Worm (Caenorhabditis elegans): ENCODE measurements around the gene srx-67.

Gene srx-67

DNA sequence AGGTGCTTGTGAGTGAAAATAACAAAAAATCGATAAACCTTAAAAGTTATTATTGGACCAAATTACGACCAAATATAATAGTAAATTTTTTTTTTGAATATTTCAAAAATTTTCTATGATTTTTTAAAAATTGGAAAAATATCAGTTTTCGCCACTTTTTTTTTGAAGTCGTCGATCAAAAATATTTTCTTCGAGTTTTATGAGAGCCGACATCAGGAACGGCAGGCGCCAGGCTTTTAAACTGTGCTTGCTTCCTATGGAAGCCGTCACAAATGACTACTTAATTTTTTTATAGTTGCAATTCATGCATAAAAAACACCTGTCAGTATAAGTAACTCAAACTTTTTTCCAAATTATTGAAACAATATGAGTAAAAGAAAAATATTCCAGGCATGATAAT is 13.2 kb upstream of the srx-67 start:
- no peak for TF ChIP-seq blmp-1 (tag; optimal IDR thresholded peaks at IDR 0.05; ENCODE audit: insufficient read depth)
- no peak for TF ChIP-seq dmd-4 (tag; optimal IDR thresholded peaks at IDR 0.05)
- no peak for TF ChIP-seq nhr-129 (tag; optimal IDR thresholded peaks at IDR 0.05)
- TF ChIP-seq R02D3.7 (tag; optimal IDR thresholded peaks at IDR 0.05): no peak
- no peak for TF ChIP-seq nhr-77 (tag; optimal IDR thresholded peaks at IDR 0.05)
- no peak for TF ChIP-seq sma-9 (GFP tag; optimal IDR thresholded peaks at IDR 0.05)
- TF ChIP-seq sma-9 (tag; optimal IDR thresholded peaks at IDR 0.05): no peak
- no peak for TF ChIP-seq zag-1 (tag; optimal IDR thresholded peaks at IDR 0.05)
- no peak for TF ChIP-seq fos-1 (tag; optimal IDR thresholded peaks at IDR 0.05)
- no peak for TF ChIP-seq ceh-82 (tag; optimal IDR thresholded peaks at IDR 0.05)
- TF ChIP-seq snpc-4 (tag; optimal IDR thresholded peaks at IDR 0.05): no peak
- TF ChIP-seq C34F6.9 (tag; optimal IDR thresholded peaks at IDR 0.05): no peak
- no peak for TF ChIP-seq crh-2 (tag; optimal IDR thresholded peaks at IDR 0.05)
- TF ChIP-seq ama-1 (optimal IDR thresholded peaks at IDR 0.05): no peak
- no peak for TF ChIP-seq unc-55 (GFP tag; optimal IDR thresholded peaks at IDR 0.05)
- no peak for TF ChIP-seq nhr-23 (tag; optimal IDR thresholded peaks at IDR 0.05)
- no peak for TF ChIP-seq elt-3 (tag; optimal IDR thresholded peaks at IDR 0.05)
- TF ChIP-seq egl-27 (tag; optimal IDR thresholded peaks at IDR 0.05): no peak
- TF ChIP-seq mdl-1 (tag; optimal IDR thresholded peaks at IDR 0.05): no peak
- TF ChIP-seq gmeb-1 (tag; optimal IDR thresholded peaks at IDR 0.05): no peak

DNA sequence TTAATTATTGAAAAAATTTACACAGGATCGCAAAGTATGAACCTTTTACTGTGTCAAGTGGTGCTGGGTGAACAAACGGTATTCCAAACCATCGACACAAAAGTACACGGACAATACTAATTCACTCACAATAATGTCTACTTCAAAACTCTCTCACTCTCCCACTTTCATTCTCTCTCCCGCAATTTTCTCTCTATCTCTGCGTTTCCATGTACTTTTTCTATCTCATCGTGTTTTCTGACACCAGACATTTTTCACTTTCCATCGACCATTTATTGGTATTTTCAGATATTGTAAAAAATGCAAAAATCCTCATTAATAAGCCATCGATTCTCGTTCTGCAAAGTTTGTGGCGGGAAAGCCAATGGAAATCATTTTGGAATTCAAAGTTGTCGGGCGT is 10.7 kb upstream of the srx-67 start, which contains the start of gene nhr-156:
TSS of gene nhr-156 (plus strand) at position 266 of the 400 bp plus-strand sequence.
- TF ChIP-seq blmp-1 (tag; optimal IDR thresholded peaks at IDR 0.05; ENCODE audit: insufficient read depth) (peak; percentile 9), mdl-1 (tag; optimal IDR thresholded peaks at IDR 0.05) (no peak), unc-62 (GFP tag; optimal IDR thresholded peaks at IDR 0.05) (no peak), snpc-4 (tag; optimal IDR thresholded peaks at IDR 0.05) (no peak), R02D3.7 (tag; optimal IDR thresholded peaks at IDR 0.05) (no peak), ztf-4 (tag; optimal IDR thresholded peaks at IDR 0.05) (no peak), nhr-129 (tag; optimal IDR thresholded peaks at IDR 0.05) (peak; percentile 6), gmeb-1 (tag; optimal IDR thresholded peaks at IDR 0.05) (peak; percentile 2), elt-1 (tag; optimal IDR thresholded peaks at IDR 0.05) (no peak)

DNA sequence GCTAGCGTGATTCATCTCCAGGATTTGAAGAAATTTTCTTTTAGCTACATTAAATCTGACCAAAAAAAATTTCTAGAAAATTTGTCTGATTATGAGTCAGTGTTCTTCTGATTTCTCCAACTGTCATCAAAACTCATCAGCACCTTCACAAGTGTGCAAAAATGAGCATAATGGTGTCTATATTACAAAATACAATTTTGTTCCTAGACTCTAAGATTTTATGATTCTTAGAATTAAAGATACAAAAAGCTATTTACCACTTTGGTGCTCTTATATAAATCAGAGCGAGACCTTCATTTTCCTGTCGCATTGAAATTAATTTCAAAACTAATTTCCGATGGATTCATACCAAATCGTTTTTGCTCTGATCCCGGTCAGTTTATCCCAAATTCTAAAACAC is 4.1 kb upstream of the srx-67 start, which contains the start of gene srx-68:
TSS of gene srx-68 (plus strand) at position 301 of the 400 bp plus-strand sequence.
- TF ChIP-seq ceh-16 (tag; optimal IDR thresholded peaks at IDR 0.05): no peak

DNA sequence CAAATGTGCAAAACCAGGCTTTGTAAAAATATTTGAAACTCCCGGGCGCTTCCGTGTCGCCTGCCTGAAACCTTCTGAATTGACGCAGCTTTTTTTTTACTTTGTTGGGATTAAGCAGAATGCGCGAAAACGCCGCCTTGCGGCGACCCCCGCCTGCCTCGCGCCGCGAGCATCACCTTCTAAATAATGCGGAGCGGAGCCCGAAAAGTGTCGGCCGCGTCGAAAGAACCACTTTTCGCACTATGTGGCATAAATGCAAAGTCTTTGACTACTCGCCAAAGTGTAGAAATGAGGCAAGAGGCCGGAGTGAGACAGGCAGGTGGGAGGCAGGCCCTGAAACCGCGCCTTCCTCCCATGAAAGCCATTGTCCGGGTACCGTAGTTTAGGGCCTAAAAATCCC is 3.4 kb upstream of the srx-67 start:
- TF ChIP-seq Y55F3AM.14 (GFP tag; optimal IDR thresholded peaks at IDR 0.05) (no peak), sem-4 (tag; optimal IDR thresholded peaks at IDR 0.05) (no peak), ztf-11 (tag; optimal IDR thresholded peaks at IDR 0.05) (no peak), sma-3 (GFP tag; optimal IDR thresholded peaks at IDR 0.05) (no peak), fos-1 (tag; optimal IDR thresholded peaks at IDR 0.05) (no peak), nhr-129 (tag; optimal IDR thresholded peaks at IDR 0.05) (no peak), elt-1 (tag; optimal IDR thresholded peaks at IDR 0.05) (no peak), nhr-23 (tag; optimal IDR thresholded peaks at IDR 0.05) (no peak), R02D3.7 (tag; optimal IDR thresholded peaks at IDR 0.05) (no peak), nhr-237 (tag; optimal IDR thresholded peaks at IDR 0.05) (no peak)

DNA sequence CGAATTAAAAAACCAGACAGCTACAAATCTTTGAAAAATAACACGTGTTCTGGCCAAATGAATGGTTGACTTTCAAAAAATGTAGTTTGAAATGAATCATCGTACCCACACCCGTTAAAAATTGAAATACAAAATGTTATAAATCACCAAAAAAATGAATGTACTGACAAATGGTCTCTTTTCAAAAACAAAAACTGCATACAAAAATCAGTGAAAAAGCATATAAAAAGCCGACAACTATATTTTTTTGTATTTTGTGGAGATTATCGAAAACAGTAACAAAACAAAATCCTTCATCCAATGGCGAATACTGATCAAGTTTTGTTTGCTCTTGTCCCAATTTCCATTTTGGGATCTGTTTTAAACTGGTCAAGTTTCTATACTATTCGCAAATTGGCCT is 2.7 kb downstream of the srx-67 start, which contains the start of gene srx-66:
TSS of gene srx-66 (plus strand) at position 301 of the 400 bp plus-strand sequence.
- TF ChIP-seq lsy-2 (tag; optimal IDR thresholded peaks at IDR 0.05) (no peak), nhr-11 (tag; optimal IDR thresholded peaks at IDR 0.05) (no peak), nhr-129 (tag; optimal IDR thresholded peaks at IDR 0.05) (no peak), mdl-1 (tag; optimal IDR thresholded peaks at IDR 0.05) (no peak), ceh-82 (tag; optimal IDR thresholded peaks at IDR 0.05) (no peak), sma-9 (GFP tag; optimal IDR thresholded peaks at IDR 0.05) (no peak), sma-9 (tag; optimal IDR thresholded peaks at IDR 0.05) (no peak), Y55F3AM.14 (GFP tag; optimal IDR thresholded peaks at IDR 0.05) (no peak), gmeb-1 (tag; optimal IDR thresholded peaks at IDR 0.05) (no peak), nhr-25 (tag; optimal IDR thresholded peaks at IDR 0.05) (no peak), unc-62 (GFP tag; optimal IDR thresholded peaks at IDR 0.05) (no peak), unc-55 (GFP tag; optimal IDR thresholded peaks at IDR 0.05) (no peak), nhr-12 (tag; optimal IDR thresholded peaks at IDR 0.05) (no peak)

Measured in whole organism, L2 larva.